Worm (Caenorhabditis elegans): ENCODE results near the gene dylt-2.
A peak's percentile ranks its signal among the peaks of the same experiment; 100 is the strongest.

The dylt-2 gene

ce11 chrX:8940059-8940458, at the start of gene dylt-2:
Gene dylt-2, minus strand, starts transcription at chrX:8940159.
- peak; percentile 29 for TF ChIP-seq lin-11 (tag; optimal IDR thresholded peaks at IDR 0.05)
- no peak for TF ChIP-seq nhr-237 (tag; optimal IDR thresholded peaks at IDR 0.05)
- no peak for TF ChIP-seq zag-1 (tag; optimal IDR thresholded peaks at IDR 0.05)

DNA sequence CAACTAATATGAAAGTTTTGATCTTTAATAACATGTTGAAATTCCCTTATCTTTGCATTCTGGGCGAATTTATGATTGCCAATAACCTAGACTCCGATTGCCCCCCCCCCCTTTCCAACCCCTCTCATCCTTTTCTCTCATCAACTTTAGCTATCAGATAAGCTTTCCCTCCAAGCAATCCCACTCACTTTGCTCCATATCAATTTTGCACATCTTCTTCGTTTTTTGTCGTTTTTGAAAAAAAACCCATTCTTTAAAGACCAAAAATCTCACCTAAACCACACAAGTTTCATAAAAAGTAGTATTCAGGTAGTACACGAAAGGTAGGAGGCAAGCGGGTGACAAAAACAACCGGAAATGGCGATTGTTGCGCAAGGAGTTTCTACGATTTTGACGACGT, 47.9 kb upstream of the dylt-2 start, which contains the start of gene twk-18:
TSS of gene twk-18 (plus strand) at position 301 of the 400 bp plus-strand sequence.
- TF ChIP-seq Y55F3AM.14 (GFP tag; optimal IDR thresholded peaks at IDR 0.05), result no peak
- TF ChIP-seq elt-3 (tag; optimal IDR thresholded peaks at IDR 0.05), result no peak
- no peak for TF ChIP-seq unc-55 (GFP tag; optimal IDR thresholded peaks at IDR 0.05)
- TF ChIP-seq R02D3.7 (tag; optimal IDR thresholded peaks at IDR 0.05), result no peak
- no peak for TF ChIP-seq zag-1 (tag; optimal IDR thresholded peaks at IDR 0.05)
- TF ChIP-seq ztf-4 (tag; optimal IDR thresholded peaks at IDR 0.05), result no peak
- no peak for TF ChIP-seq nhr-12 (tag; optimal IDR thresholded peaks at IDR 0.05)
- TF ChIP-seq nhr-6 (tag; optimal IDR thresholded peaks at IDR 0.05), result no peak
- no peak for TF ChIP-seq lsy-2 (tag; optimal IDR thresholded peaks at IDR 0.05)
- no peak for TF ChIP-seq peb-1 (tag; optimal IDR thresholded peaks at IDR 0.05)

DNA sequence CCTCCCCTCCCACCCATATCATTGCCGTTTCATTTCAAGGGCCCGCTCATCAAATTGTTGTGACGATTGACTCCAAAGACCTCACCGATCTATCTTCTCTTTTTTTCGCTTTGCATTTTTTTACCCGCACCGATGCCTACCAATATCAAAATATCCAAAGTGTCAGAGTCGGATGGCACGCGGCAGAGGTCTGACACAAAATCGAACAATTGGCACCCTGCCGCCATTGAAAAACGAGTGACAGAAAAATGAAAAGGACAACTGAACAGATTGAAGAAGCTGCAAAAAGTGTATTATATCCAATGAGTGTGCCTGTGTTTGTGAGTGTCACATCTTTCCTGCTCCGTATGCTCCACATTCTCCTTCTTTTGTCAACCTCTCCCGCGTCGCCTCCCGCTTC, 46.5 kb upstream of the dylt-2 start:
- TF ChIP-seq lsy-2 (tag; optimal IDR thresholded peaks at IDR 0.05), result peak in 1 of 2 experiments; percentile 24
- no peak for TF ChIP-seq lin-39 (tag; optimal IDR thresholded peaks at IDR 0.05)
- no peak for TF ChIP-seq egl-27 (tag; optimal IDR thresholded peaks at IDR 0.05)
- TF ChIP-seq mbf-1 (tag; optimal IDR thresholded peaks at IDR 0.05), result no peak
- no peak for TF ChIP-seq nhr-237 (tag; optimal IDR thresholded peaks at IDR 0.05)
- no peak for TF ChIP-seq aly-2 (tag; optimal IDR thresholded peaks at IDR 0.05)
- no peak for TF ChIP-seq nhr-23 (tag; optimal IDR thresholded peaks at IDR 0.05)
- TF ChIP-seq nhr-12 (tag; optimal IDR thresholded peaks at IDR 0.05), result no peak
- TF ChIP-seq C34F6.9 (tag; optimal IDR thresholded peaks at IDR 0.05), result peak; percentile 4
- no peak for TF ChIP-seq zag-1 (tag; optimal IDR thresholded peaks at IDR 0.05)
- TF ChIP-seq elt-3 (tag; optimal IDR thresholded peaks at IDR 0.05), result no peak
- no peak for TF ChIP-seq dmd-4 (tag; optimal IDR thresholded peaks at IDR 0.05)
- TF ChIP-seq gmeb-1 (tag; optimal IDR thresholded peaks at IDR 0.05), result no peak
- no peak for TF ChIP-seq sma-9 (GFP tag; optimal IDR thresholded peaks at IDR 0.05)
- no peak for TF ChIP-seq sma-9 (tag; optimal IDR thresholded peaks at IDR 0.05)
- no peak for TF ChIP-seq ceh-82 (tag; optimal IDR thresholded peaks at IDR 0.05)
- TF ChIP-seq F13H6.1 (tag; optimal IDR thresholded peaks at IDR 0.05), result peak; percentile 63
- TF ChIP-seq nhr-129 (tag; optimal IDR thresholded peaks at IDR 0.05), result peak; percentile 50
- no peak for TF ChIP-seq ztf-11 (tag; optimal IDR thresholded peaks at IDR 0.05)
- TF ChIP-seq ama-1 (optimal IDR thresholded peaks at IDR 0.05), result no peak
- no peak for TF ChIP-seq elt-1 (tag; optimal IDR thresholded peaks at IDR 0.05)
- TF ChIP-seq Y55F3AM.14 (GFP tag; optimal IDR thresholded peaks at IDR 0.05), result peak; percentile 20
- TF ChIP-seq R02D3.7 (tag; optimal IDR thresholded peaks at IDR 0.05), result no peak

DNA sequence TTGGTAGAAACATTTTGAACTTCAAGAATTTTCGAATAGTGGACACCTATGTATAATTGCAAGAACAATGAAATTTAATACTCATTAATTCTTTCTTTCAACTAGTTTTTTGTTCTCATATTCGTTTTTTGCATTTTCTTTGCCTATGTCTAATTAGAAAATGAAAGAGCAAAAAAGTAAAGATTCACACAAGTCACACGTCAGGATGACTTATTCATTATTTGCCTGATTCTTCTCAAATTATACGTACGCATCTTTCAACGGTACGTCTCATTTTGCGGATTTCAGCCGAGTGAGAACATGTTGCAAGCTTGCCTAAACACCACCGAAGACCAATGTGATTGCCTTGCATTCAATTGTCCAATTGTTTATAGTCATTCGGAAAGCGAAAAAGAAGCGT, 40.7 kb upstream of the dylt-2 start, which contains the start of gene nmur-1:
TSS of gene nmur-1 (plus strand) at position 301 of the 400 bp plus-strand sequence.
- TF ChIP-seq elt-3 (tag; optimal IDR thresholded peaks at IDR 0.05), result no peak
- TF ChIP-seq zag-1 (tag; optimal IDR thresholded peaks at IDR 0.05), result no peak
- no peak for TF ChIP-seq F13H6.1 (tag; optimal IDR thresholded peaks at IDR 0.05)
- TF ChIP-seq unc-55 (GFP tag; optimal IDR thresholded peaks at IDR 0.05), result no peak

DNA sequence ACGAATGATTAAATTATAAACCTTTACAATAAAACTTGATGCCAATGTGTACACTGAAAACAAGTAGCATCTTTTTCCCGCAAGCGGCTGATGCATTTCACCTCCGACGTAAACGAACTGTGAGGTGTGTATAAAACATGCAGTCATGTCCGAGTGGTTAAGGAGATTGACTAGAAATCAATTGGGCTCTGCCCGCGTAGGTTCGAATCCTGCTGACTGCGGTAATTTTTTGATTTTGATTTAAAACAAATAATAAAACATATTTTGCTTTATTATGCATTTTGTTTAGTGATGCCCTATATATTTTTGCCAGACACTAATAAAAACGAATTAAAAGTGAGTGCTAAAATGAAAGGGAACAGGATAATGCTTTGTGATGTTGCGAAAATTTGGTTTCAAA, 31.5 kb upstream of the dylt-2 start:
- no peak for TF ChIP-seq mdl-1 (tag; optimal IDR thresholded peaks at IDR 0.05)
- TF ChIP-seq elt-3 (tag; optimal IDR thresholded peaks at IDR 0.05), result no peak
- no peak for TF ChIP-seq egl-27 (tag; optimal IDR thresholded peaks at IDR 0.05)
- no peak for TF ChIP-seq sem-4 (tag; optimal IDR thresholded peaks at IDR 0.05)
- no peak for TF ChIP-seq Y55F3AM.14 (GFP tag; optimal IDR thresholded peaks at IDR 0.05)
- TF ChIP-seq ztf-4 (tag; optimal IDR thresholded peaks at IDR 0.05), result no peak
- no peak for TF ChIP-seq crh-2 (tag; optimal IDR thresholded peaks at IDR 0.05)
- no peak for TF ChIP-seq nhr-23 (tag; optimal IDR thresholded peaks at IDR 0.05)
- peak; percentile 25 for TF ChIP-seq F13H6.1 (tag; optimal IDR thresholded peaks at IDR 0.05)
- no peak for TF ChIP-seq peb-1 (tag; optimal IDR thresholded peaks at IDR 0.05)
- TF ChIP-seq nhr-11 (tag; optimal IDR thresholded peaks at IDR 0.05), result no peak
- TF ChIP-seq unc-39 (tag; optimal IDR thresholded peaks at IDR 0.05), result no peak
- peak; percentile 25 for TF ChIP-seq nhr-21 (tag; optimal IDR thresholded peaks at IDR 0.05)
- no peak for TF ChIP-seq snpc-4 (tag; optimal IDR thresholded peaks at IDR 0.05)
- TF ChIP-seq unc-62 (GFP tag; optimal IDR thresholded peaks at IDR 0.05), result no peak
- TF ChIP-seq elt-1 (tag; optimal IDR thresholded peaks at IDR 0.05), result no peak
- TF ChIP-seq ceh-16 (tag; optimal IDR thresholded peaks at IDR 0.05), result no peak
- no peak for TF ChIP-seq alr-1 (tag; optimal IDR thresholded peaks at IDR 0.05)
- peak; percentile 32 for TF ChIP-seq lin-13 (GFP tag; optimal IDR thresholded peaks at IDR 0.05)
- TF ChIP-seq R02D3.7 (tag; optimal IDR thresholded peaks at IDR 0.05), result no peak
- no peak for TF ChIP-seq nhr-12 (tag; optimal IDR thresholded peaks at IDR 0.05)
- TF ChIP-seq skn-1 (tag; optimal IDR thresholded peaks at IDR 0.05), result no peak
- TF ChIP-seq sma-3 (GFP tag; optimal IDR thresholded peaks at IDR 0.05), result peak; percentile 44
- TF ChIP-seq nhr-237 (tag; optimal IDR thresholded peaks at IDR 0.05), result no peak
- no peak for TF ChIP-seq nhr-25 (tag; optimal IDR thresholded peaks at IDR 0.05)
- TF ChIP-seq ceh-82 (tag; optimal IDR thresholded peaks at IDR 0.05), result no peak
- TF ChIP-seq ama-1 (optimal IDR thresholded peaks at IDR 0.05), result no peak
- TF ChIP-seq ztf-11 (tag; optimal IDR thresholded peaks at IDR 0.05), result no peak
- peak; percentile 21 for TF ChIP-seq unc-55 (GFP tag; optimal IDR thresholded peaks at IDR 0.05)
- no peak for TF ChIP-seq dmd-4 (tag; optimal IDR thresholded peaks at IDR 0.05)
- TF ChIP-seq gmeb-1 (tag; optimal IDR thresholded peaks at IDR 0.05), result peak; percentile 50
- no peak for TF ChIP-seq ztf-1 (GFP tag; conservative IDR thresholded peaks at IDR 0.05)
- TF ChIP-seq mbf-1 (tag; optimal IDR thresholded peaks at IDR 0.05), result no peak
- no peak for TF ChIP-seq lin-11 (tag; optimal IDR thresholded peaks at IDR 0.05)
- no peak for TF ChIP-seq aly-2 (tag; optimal IDR thresholded peaks at IDR 0.05)

Measured in whole organism, L2 larva.